Worm (Caenorhabditis elegans): ENCODE results near the gene lip-1.

lip-1 gene

DNA sequence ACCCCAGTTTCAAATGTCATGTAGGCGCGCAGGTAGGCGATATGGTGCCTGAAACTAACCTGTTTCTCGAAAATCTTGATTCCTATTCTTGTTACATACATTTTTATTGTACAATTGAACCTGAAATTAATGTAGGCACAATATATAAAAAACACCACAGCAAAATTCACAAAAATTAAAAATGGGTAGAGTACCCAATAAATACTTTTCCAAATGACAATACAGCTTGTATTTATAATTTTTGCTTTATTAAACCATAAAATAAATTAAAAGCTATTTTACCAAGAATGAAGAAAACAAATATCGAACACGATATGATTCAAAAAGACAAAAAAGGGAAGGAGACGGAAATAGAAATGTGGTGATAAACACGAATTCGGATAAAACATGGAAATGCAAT is 40.6 kb downstream of the lip-1 start, which contains the start of gene tre-2:
Gene tre-2 (minus strand): TSS at position 101 of the 400 bp plus-strand sequence.
- TF ChIP-seq unc-62 (GFP tag; optimal IDR thresholded peaks at IDR 0.05): no peak
- TF ChIP-seq snu-23 (GFP tag; optimal IDR thresholded peaks at IDR 0.05): no peak
- TF ChIP-seq ztf-11 (tag; optimal IDR thresholded peaks at IDR 0.05): no peak
- no peak for TF ChIP-seq blmp-1 (tag; optimal IDR thresholded peaks at IDR 0.05)
- TF ChIP-seq tlp-1 (tag; optimal IDR thresholded peaks at IDR 0.05): no peak
- TF ChIP-seq nhr-76 (tag; optimal IDR thresholded peaks at IDR 0.05): no peak
- no peak for TF ChIP-seq unc-30 (tag; optimal IDR thresholded peaks at IDR 0.05)
- no peak for TF ChIP-seq ceh-8 (GFP tag; optimal IDR thresholded peaks at IDR 0.05)
- no peak for TF ChIP-seq grh-1 (GFP tag; IDR thresholded peaks at IDR 0.05)
- TF ChIP-seq aly-2 (tag; optimal IDR thresholded peaks at IDR 0.05): no peak
- TF ChIP-seq alr-1 (tag; optimal IDR thresholded peaks at IDR 0.05; ENCODE audit: borderline replicate concordance): no peak
- TF ChIP-seq nhr-237 (tag; optimal IDR thresholded peaks at IDR 0.05): no peak
- no peak for TF ChIP-seq ceh-63 (GFP tag; optimal IDR thresholded peaks at IDR 0.05)
- TF ChIP-seq mdl-1 (tag; optimal IDR thresholded peaks at IDR 0.05): no peak
- TF ChIP-seq lin-39 (tag; optimal IDR thresholded peaks at IDR 0.05): no peak
- TF ChIP-seq tbx-2 (tag; optimal IDR thresholded peaks at IDR 0.05): no peak
- TF ChIP-seq xbp-1 (tag; optimal IDR thresholded peaks at IDR 0.05): no peak
- TF ChIP-seq egl-27 (tag; optimal IDR thresholded peaks at IDR 0.05): no peak
- TF ChIP-seq skn-1 (tag; optimal IDR thresholded peaks at IDR 0.05): no peak
- TF ChIP-seq fkh-10 (GFP tag; optimal IDR thresholded peaks at IDR 0.05): no peak

ce11 chrIV:6887601-6888099 is 44.9 kb downstream of the lip-1 start, which contains the start of the genes T05A12.3 and T05A12.4:
TSS of gene T05A12.3 (minus strand) at chrIV:6887651.
TSS of gene T05A12.4 (plus strand) at chrIV:6887948.
- TF ChIP-seq ceh-8 (GFP tag; optimal IDR thresholded peaks at IDR 0.05) (no peak), rnt-1 (tag; optimal IDR thresholded peaks at IDR 0.05) (peak; percentile 76), jun-1 (tag; optimal IDR thresholded peaks at IDR 0.05) (peak; percentile 55), grh-1 (GFP tag; IDR thresholded peaks at IDR 0.05) (peak; percentile 15; the same call in 1 of the 2 replicates), blmp-1 (tag; optimal IDR thresholded peaks at IDR 0.05) (peak; percentile 34), F16B12.6 (tag; optimal IDR thresholded peaks at IDR 0.05) (no peak), hlh-17 (GFP tag; optimal IDR thresholded peaks at IDR 0.05; ENCODE audit: borderline replicate concordance) (no peak), pag-3 (tag; optimal IDR thresholded peaks at IDR 0.05; ENCODE audit: borderline replicate concordance, insufficient read depth) (no peak), skn-1 (tag; optimal IDR thresholded peaks at IDR 0.05) (peak; percentile 28), nhr-76 (tag; optimal IDR thresholded peaks at IDR 0.05) (no peak), ceh-82 (tag; optimal IDR thresholded peaks at IDR 0.05) (peak in 2 of 3 experiments; percentile 1 to 34), isw-1 (GFP tag; IDR thresholded peaks at IDR 0.05) (peak; percentile 13), dpl-1 (GFP tag; optimal IDR thresholded peaks at IDR 0.05) (peak in 2 of 3 experiments; percentile 38 to 40), nhr-20 (tag; optimal IDR thresholded peaks at IDR 0.05) (peak; percentile 15), nhr-11 (tag; optimal IDR thresholded peaks at IDR 0.05) (no peak), C16A3.4 (tag; optimal IDR thresholded peaks at IDR 0.05) (peak; percentile 22), lin-35 (GFP tag; optimal IDR thresholded peaks at IDR 0.05) (peak in 1 of 2 experiments; percentile 41), mep-1 (tag; optimal IDR thresholded peaks at IDR 0.05) (no peak), xbp-1 (tag; optimal IDR thresholded peaks at IDR 0.05) (peak; percentile 31), elt-3 (tag; optimal IDR thresholded peaks at IDR 0.05) (no peak), tbx-2 (tag; optimal IDR thresholded peaks at IDR 0.05) (no peak), efl-1 (optimal IDR thresholded peaks at IDR 0.05) (peak; percentile 56 to 57), efl-1 (GFP tag; optimal IDR thresholded peaks at IDR 0.05 in 1 of 2) (peak; percentile 32 to 87), hlh-4 (tag; optimal IDR thresholded peaks at IDR 0.05) (no peak), swsn-7 (tag; optimal IDR thresholded peaks at IDR 0.05) (peak; percentile 12), ets-5 (GFP tag; IDR thresholded peaks at IDR 0.05) (no peak)
